Fruit fly (Drosophila melanogaster) whole organism, embryonic: Measurements from ENCODE around the gene CG11695.

Source experiments
- BtbVII ChIP-seq: fragments of 200-800 bp; sonication (Bioruptor generic); optimal IDR thresholded peaks from 3 replicates; lab custom pipeline; 2017; ENCODE audit warnings: missing biosample characterization, mild to moderate bottlenecking, missing genetic modification characterization
- CG10147 ChIP-seq: fragments of 200-800 bp; sonication (Bioruptor generic); optimal IDR thresholded peaks from 2 replicates; lab custom pipeline; 2019; ENCODE audit warnings: missing biosample characterization, mild to moderate bottlenecking, missing genetic modification characterization, moderate library complexity
- CG11723 ChIP-seq: fragments of 200-800 bp; sonication (Bioruptor generic); optimal IDR thresholded peaks from 2 replicates; lab custom pipeline; 2017; ENCODE audit warnings: missing biosample characterization, mild to moderate bottlenecking, missing genetic modification characterization
- CG1529 ChIP-seq: fragments of 200-800 bp; sonication (Bioruptor generic); optimal IDR thresholded peaks from 3 replicates; lab custom pipeline; 2018; ENCODE audit warnings: missing biosample characterization, missing genetic modification characterization
- CG1603 ChIP-seq: fragments of 200-800 bp; sonication (Bioruptor generic); optimal IDR thresholded peaks from 2 replicates; lab custom pipeline; 2019; ENCODE audit warnings: missing biosample characterization, mild to moderate bottlenecking, missing genetic modification characterization, moderate library complexity
- CG17328 ChIP-seq: fragments of 200-800 bp; sonication (Bioruptor generic); IDR thresholded peaks from 2 replicates; pipeline ENCODE4 v1.3.6; 2022; ENCODE audit warnings: missing biosample characterization, missing genetic modification characterization
- CG17568 ChIP-seq: fragments of 200-800 bp; sonication (Bioruptor generic); optimal IDR thresholded peaks from 2 replicates; lab custom pipeline; 2018; ENCODE audit warnings: missing biosample characterization, mild to moderate bottlenecking, missing genetic modification characterization, moderate library complexity
- CG17829 ChIP-seq: fragments of 200-800 bp; optimal IDR thresholded peaks from 2 replicates; lab custom pipeline; 2019; ENCODE audit warnings: missing biosample characterization, mild to moderate bottlenecking, missing genetic modification characterization, moderate library complexity
- CG18619 ChIP-seq: fragments of 200-800 bp; sonication (Bioruptor generic); optimal IDR thresholded peaks from 3 replicates; lab custom pipeline; 2017; ENCODE audit warnings: missing biosample characterization, mild to moderate bottlenecking, missing genetic modification characterization
- CG31224 ChIP-seq: fragments of 200-800 bp; sonication (Bioruptor generic); IDR thresholded peaks from 2 replicates; pipeline ENCODE4 v1.3.6; 2022; ENCODE audit warnings: missing biosample characterization, missing genetic modification characterization
- CG42726 ChIP-seq: fragments of 200-800 bp; sonication (Bioruptor generic); IDR thresholded peaks from 2 replicates; pipeline ENCODE4 v1.3.6; 2022; ENCODE audit warnings: missing biosample characterization, missing genetic modification characterization; ENCODE audit not compliant: partially characterized antibody
- CG4854 ChIP-seq: fragments of 200-800 bp; sonication (Bioruptor generic); optimal IDR thresholded peaks from 2 replicates; lab custom pipeline; 2016; ENCODE audit warnings: missing biosample characterization, missing genetic modification characterization, inconsistent platforms
- CG6813 ChIP-seq: fragments of 200-800 bp; sonication (Bioruptor generic); optimal IDR thresholded peaks from 2 replicates; lab custom pipeline; 2017; ENCODE audit warnings: missing biosample characterization, missing genetic modification characterization, mild to moderate bottlenecking, moderate library complexity, missing genetic modification reagents
- CG7372 ChIP-seq: fragments of 200-800 bp; sonication (Bioruptor generic); IDR thresholded peaks from 2 replicates; pipeline ENCODE4 v1.3.6; 2022; ENCODE audit warnings: missing biosample characterization, missing genetic modification characterization
- CG8281 ChIP-seq: fragments of 200-800 bp; sonication (Bioruptor generic); optimal IDR thresholded peaks from 2 replicates; lab custom pipeline; 2018; ENCODE audit warnings: missing biosample characterization, mild to moderate bottlenecking, missing genetic modification characterization, moderate library complexity
- CG8359 ChIP-seq: fragments of 200-800 bp; sonication (Bioruptor generic); optimal IDR thresholded peaks from 2 replicates; lab custom pipeline; 2017; ENCODE audit warnings: missing biosample characterization, mild to moderate bottlenecking, missing genetic modification characterization, borderline replicate concordance
- CkIIα-i1 ChIP-seq: fragments of 200-800 bp; sonication (Bioruptor generic); IDR thresholded peaks from 2 replicates; pipeline ENCODE4 v1.3.6; 2022; ENCODE audit warnings: missing biosample characterization, missing genetic modification characterization
- D ChIP-seq, 2 experiments: fragments of 200-800 bp in 1 of 2; fragments of >200 bp in 1 of 2; sonication (Bioruptor generic) in 1 of 2; optimal IDR thresholded peaks; 2 replicates in 1 of 2; 3 replicates in 1 of 2; lab custom pipeline; 2017; ENCODE audit warnings: mild to moderate bottlenecking in 1 of 2, missing biosample characterization in 1 of 2, missing genetic modification characterization in 1 of 2, missing genetic modification reagents in 1 of 2
- Dref ChIP-seq: fragments of 200-800 bp; sonication (Bioruptor generic); IDR thresholded peaks from 2 replicates; pipeline ENCODE4 v1.3.6; 2022; ENCODE audit warnings: missing biosample characterization, missing genetic modification characterization
- ERR ChIP-seq: fragments of 200-800 bp; sonication (Bioruptor generic); optimal IDR thresholded peaks from 2 replicates; lab custom pipeline; 2016; ENCODE audit warnings: missing biosample characterization, missing genetic modification characterization
- Fer3 ChIP-seq: fragments of 200-800 bp; sonication (Bioruptor generic); optimal IDR thresholded peaks from 2 replicates; lab custom pipeline; 2018; ENCODE audit warnings: missing biosample characterization, mild to moderate bottlenecking, missing genetic modification characterization, moderate library complexity
- HLHmδ ChIP-seq: fragments of 200-800 bp; sonication (Bioruptor generic); optimal IDR thresholded peaks from 2 replicates; lab custom pipeline; 2018; ENCODE audit warnings: missing biosample characterization, mild to moderate bottlenecking, missing genetic modification characterization, moderate library complexity
- Meics ChIP-seq: fragments of 200-800 bp; sonication (Bioruptor generic); optimal IDR thresholded peaks from 2 replicates; lab custom pipeline; 2017; ENCODE audit warnings: missing biosample characterization, mild to moderate bottlenecking, missing genetic modification characterization
- Nf-YA ChIP-seq: fragments of 200-800 bp; sonication (Bioruptor generic); IDR thresholded peaks from 2 replicates; pipeline ENCODE4 v1.3.6; 2022; ENCODE audit warnings: missing biosample characterization, missing genetic modification characterization
- Oli ChIP-seq: fragments of 200-800 bp; sonication (Bioruptor generic); optimal IDR thresholded peaks from 2 replicates; lab custom pipeline; 2018; ENCODE audit warnings: missing biosample characterization, mild to moderate bottlenecking, missing genetic modification characterization, moderate library complexity
- Poxn ChIP-seq: fragments of 200-800 bp; sonication (Bioruptor generic); IDR thresholded peaks from 2 replicates; pipeline ENCODE4 v1.3.6; 2022; ENCODE audit warnings: missing biosample characterization, missing genetic modification characterization
- ab ChIP-seq: fragments of 200-800 bp; sonication (Bioruptor generic); optimal IDR thresholded peaks from 2 replicates; lab custom pipeline; 2016; ENCODE audit warnings: missing biosample characterization, missing genetic modification characterization
- bsh ChIP-seq, 2 experiments: fragments of 200-800 bp; sonication (Bioruptor generic); optimal IDR thresholded peaks; 2 replicates each; lab custom pipeline; 2017 to 2018; ENCODE audit warnings: mild to moderate bottlenecking in 2 of 2, missing biosample characterization in 2 of 2, missing genetic modification characterization in 2 of 2, moderate library complexity in 1 of 2
- cas ChIP-seq: fragments of 200-800 bp; sonication (Bioruptor generic); IDR thresholded peaks from 2 replicates; pipeline ENCODE4 v1.3.6; 2022; ENCODE audit warnings: missing biosample characterization, missing genetic modification characterization
- corto ChIP-seq: fragments of 200-800 bp; sonication (Bioruptor generic); optimal IDR thresholded peaks from 2 replicates; lab custom pipeline; 2016; ENCODE audit warnings: missing biosample characterization, mild to moderate bottlenecking, missing genetic modification characterization, moderate library complexity
- dati ChIP-seq: fragments of 200-800 bp; sonication (Bioruptor generic); IDR thresholded peaks from 2 replicates; pipeline ENCODE4 v1.3.6; 2022; ENCODE audit warnings: missing biosample characterization, missing genetic modification characterization
- dysf ChIP-seq: fragments of 200-800 bp; sonication (Bioruptor generic); IDR thresholded peaks from 3 replicates; pipeline ENCODE4 v1.3.6; 2022; ENCODE audit warnings: missing biosample characterization, missing genetic modification characterization
- fru ChIP-seq: fragments of >200 bp; optimal IDR thresholded peaks from 2 replicates; lab custom pipeline; 2017
- gfzf ChIP-seq: fragments of 200-800 bp; sonication (Bioruptor generic); optimal IDR thresholded peaks from 2 replicates; lab custom pipeline; 2016; ENCODE audit warnings: missing biosample characterization, mild to moderate bottlenecking, missing genetic modification characterization, moderate library complexity
- gt ChIP-seq: fragments of 200-800 bp; sonication (Bioruptor generic); IDR thresholded peaks from 2 replicates; pipeline ENCODE4 v1.3.6; 2022; ENCODE audit warnings: missing biosample characterization, missing genetic modification characterization
- kni ChIP-seq: fragments of 200-800 bp; sonication (Bioruptor generic); optimal IDR thresholded peaks from 3 replicates; lab custom pipeline; 2017; ENCODE audit warnings: mild to moderate bottlenecking, missing biosample characterization, missing genetic modification reagents, missing genetic modification characterization
- phol ChIP-seq: fragments of 200-800 bp; sonication (Bioruptor generic); optimal IDR thresholded peaks from 3 replicates; lab custom pipeline; 2018; ENCODE audit warnings: missing biosample characterization, mild to moderate bottlenecking, missing genetic modification characterization, moderate library complexity
- prd ChIP-seq, 3 experiments: fragments of >200 bp in 2 of 3; fragments of 200-800 bp in 1 of 3; sonication (Bioruptor generic) in 1 of 3; optimal IDR thresholded peaks in 2 of 3; IDR thresholded peaks in 1 of 3; 2 replicates in 2 of 3; 3 replicates in 1 of 3; pipeline versions ENCODE4 v1.3.6 to Lab custom; 2017 to 2022; ENCODE audit warnings: missing biosample characterization in 1 of 3, missing genetic modification characterization in 1 of 3
- scrt ChIP-seq: fragments of 200-800 bp; sonication (Bioruptor generic); optimal IDR thresholded peaks from 2 replicates; lab custom pipeline; 2018; ENCODE audit warnings: missing biosample characterization, mild to moderate bottlenecking, missing genetic modification characterization, moderate library complexity
- sd ChIP-seq: fragments of 200-800 bp; sonication (Bioruptor generic); optimal IDR thresholded peaks from 3 replicates; lab custom pipeline; 2018; ENCODE audit warnings: missing biosample characterization, mild to moderate bottlenecking, missing genetic modification characterization, moderate library complexity
- sens-2 ChIP-seq: fragments of 200-800 bp; sonication (Bioruptor generic); IDR thresholded peaks from 2 replicates; pipeline ENCODE4 v1.3.6; 2022; ENCODE audit warnings: missing biosample characterization, missing genetic modification characterization
- sisA ChIP-seq: fragments of 200-800 bp; sonication (Bioruptor generic); IDR thresholded peaks from 2 replicates; pipeline ENCODE4 v1.3.6; 2022; ENCODE audit warnings: missing biosample characterization, missing genetic modification characterization
- slbo ChIP-seq: fragments of 200-800 bp; sonication (Bioruptor generic); IDR thresholded peaks from 2 replicates; pipeline ENCODE4 v1.3.6; 2022; ENCODE audit warnings: missing biosample characterization, missing genetic modification characterization
- slou ChIP-seq: fragments of 200-800 bp; sonication (Bioruptor generic); optimal IDR thresholded peaks from 3 replicates; lab custom pipeline; 2016; ENCODE audit warnings: missing biosample characterization, missing genetic modification characterization
- sna ChIP-seq: fragments of 200-800 bp; sonication (Bioruptor generic); IDR thresholded peaks from 2 replicates; pipeline ENCODE4 v1.3.6; 2022; ENCODE audit warnings: missing biosample characterization, missing genetic modification characterization; ENCODE audit not compliant: partially characterized antibody
- tin ChIP-seq: fragments of 200-800 bp; sonication (Bioruptor generic); optimal IDR thresholded peaks from 3 replicates; lab custom pipeline; 2016; ENCODE audit warnings: missing biosample characterization, missing genetic modification characterization
- unc-4 ChIP-seq: fragments of 200-800 bp; sonication (Bioruptor generic); IDR thresholded peaks from 2 replicates; pipeline ENCODE4 v1.3.6; 2022; ENCODE audit warnings: missing biosample characterization, missing genetic modification characterization; ENCODE audit not compliant: partially characterized antibody
- z ChIP-seq: fragments of 200-800 bp; sonication (Bioruptor generic); IDR thresholded peaks from 3 replicates; pipeline ENCODE4 v1.3.6; 2022; ENCODE audit warnings: missing biosample characterization, missing genetic modification characterization
- zen ChIP-seq: fragments of 200-800 bp; sonication (Bioruptor generic); optimal IDR thresholded peaks from 3 replicates; lab custom pipeline; 2018; ENCODE audit warnings: missing biosample characterization, mild to moderate bottlenecking, missing genetic modification characterization, moderate library complexity

CG11695 gene

DNA sequence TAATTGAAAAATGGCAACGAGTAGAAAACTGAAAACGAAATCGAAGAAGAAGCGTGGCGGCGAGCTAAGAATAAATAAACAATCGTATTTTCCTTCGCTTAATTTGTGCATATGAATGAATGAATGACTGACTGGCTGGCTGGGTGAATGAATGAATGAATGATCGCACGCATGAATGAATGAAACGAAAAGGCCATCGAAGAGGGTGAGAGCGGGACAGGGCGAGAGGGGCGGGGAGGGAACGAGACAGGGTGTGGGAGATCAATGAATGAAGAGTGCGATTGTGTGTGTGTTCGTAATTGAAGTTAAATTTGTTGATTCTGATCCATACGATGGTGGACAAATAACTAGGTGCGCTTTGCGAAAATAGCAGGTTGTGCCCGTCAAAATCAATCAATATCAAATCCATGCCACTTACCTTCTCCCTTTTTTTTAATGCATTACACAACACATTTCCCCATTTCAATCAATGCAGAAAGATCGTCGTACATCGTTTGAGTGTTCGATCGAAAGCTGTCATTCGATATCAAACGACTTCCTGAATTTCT, 49.5 kb upstream of the CG11695 start (continued):
- TF ChIP-seq CG17568, result no peak
- no peak for TF ChIP-seq CG42726 (GFP tag; lab: Robert Waterston, UW)
- no peak for TF ChIP-seq CG10147 (GFP tag; lab: Kevin White, UChicago)
- no peak for TF ChIP-seq dati
- no peak for TF ChIP-seq CkIIα-i1 (GFP tag; lab: Robert Waterston, UW)
- no peak for TF ChIP-seq CG6813 (GFP tag; lab: Kevin White, UChicago)
- TF ChIP-seq Nf-YA (GFP tag; lab: Robert Waterston, UW), result no peak
- no peak for TF ChIP-seq gt (GFP tag; lab: Robert Waterston, UW)
- TF ChIP-seq ERR, result no peak
- TF ChIP-seq prd (optimal IDR thresholded peaks at IDR 0.05; lab: Kevin White, UChicago), result no peak
- 0 out of 3 replicates have a peak, but pooled peaks have one; percentile 8 for TF ChIP-seq prd (GFP tag; IDR thresholded peaks at IDR 0.05; lab: Robert Waterston, UW)
- no peak for TF ChIP-seq z
- TF ChIP-seq scrt (GFP tag; lab: Kevin White, UChicago), result no peak
- no peak for TF ChIP-seq sna (GFP tag; lab: Robert Waterston, UW)
- TF ChIP-seq corto, result no peak
- TF ChIP-seq BtbVII, result no peak
- TF ChIP-seq sd, result peak; percentile 51
- no peak for TF ChIP-seq cas (GFP tag; lab: Robert Waterston, UW)
- no peak for TF ChIP-seq Dref (GFP tag; lab: Robert Waterston, UW)
- TF ChIP-seq dysf (GFP tag; lab: Robert Waterston, UW), result 0 out of 3 replicates have a peak, but pooled peaks have one; percentile 33
- no peak for TF ChIP-seq D (optimal IDR thresholded peaks at IDR 0.05; lab: Kevin White, UChicago)
- no peak for TF ChIP-seq D (GFP tag; optimal IDR thresholded peaks at IDR 0.05; lab: Kevin White, UChicago)
- no peak for TF ChIP-seq zen (tag; lab: Kevin White, UChicago)
- TF ChIP-seq CG4854 (GFP tag; lab: Kevin White, UChicago), result no peak
- TF ChIP-seq slou, result no peak
- no peak for TF ChIP-seq gfzf (GFP tag; lab: Kevin White, UChicago)
- TF ChIP-seq fru (lab: Kevin White, UChicago), result no peak
- TF ChIP-seq Poxn, result no peak
- peak in 1 of 2 experiments; percentile 3 for TF ChIP-seq bsh (GFP tag; optimal IDR thresholded peaks at IDR 0.05; lab: Kevin White, UChicago)
- no peak for TF ChIP-seq CG31224
- no peak for TF ChIP-seq unc-4
- TF ChIP-seq CG8359, result no peak
- TF ChIP-seq CG17328 (GFP tag; lab: Robert Waterston, UW), result no peak
- TF ChIP-seq ab (GFP tag; lab: Kevin White, UChicago), result no peak
- no peak for TF ChIP-seq slbo
- TF ChIP-seq HLHmδ, result no peak
- TF ChIP-seq CG18619 (GFP tag; lab: Kevin White, UChicago), result no peak
- TF ChIP-seq CG11723 (GFP tag; lab: Kevin White, UChicago), result no peak
- TF ChIP-seq sens-2, result no peak
- TF ChIP-seq phol, result peak; percentile 1
- no peak for TF ChIP-seq Oli (tag; lab: Kevin White, UChicago)
- 0 out of 2 replicates have a peak, but pooled peaks have one; percentile 13 for TF ChIP-seq sisA
- peak; percentile 1 for TF ChIP-seq kni (GFP tag; lab: Kevin White, UChicago)
- peak; percentile 99 for TF ChIP-seq CG8281 (tag; lab: Kevin White, UChicago)
- TF ChIP-seq CG1603 (tag; lab: Kevin White, UChicago), result peak; percentile 6
- TF ChIP-seq CG17829 (tag; lab: Kevin White, UChicago), result no peak
- TF ChIP-seq Meics (GFP tag; lab: Kevin White, UChicago), result no peak
- no peak for TF ChIP-seq tin (GFP tag; lab: Kevin White, UChicago)
- TF ChIP-seq Fer3 (tag; lab: Kevin White, UChicago), result no peak
- no peak for TF ChIP-seq CG1529 (GFP tag; lab: Kevin White, UChicago)
- no peak for TF ChIP-seq CG7372 (GFP tag; lab: Robert Waterston, UW)
